Worm (Caenorhabditis elegans): ENCODE measurements around the gene odr-1.
A peak's percentile ranks its signal among the peaks of the same experiment; 100 is the strongest.

DNA sequence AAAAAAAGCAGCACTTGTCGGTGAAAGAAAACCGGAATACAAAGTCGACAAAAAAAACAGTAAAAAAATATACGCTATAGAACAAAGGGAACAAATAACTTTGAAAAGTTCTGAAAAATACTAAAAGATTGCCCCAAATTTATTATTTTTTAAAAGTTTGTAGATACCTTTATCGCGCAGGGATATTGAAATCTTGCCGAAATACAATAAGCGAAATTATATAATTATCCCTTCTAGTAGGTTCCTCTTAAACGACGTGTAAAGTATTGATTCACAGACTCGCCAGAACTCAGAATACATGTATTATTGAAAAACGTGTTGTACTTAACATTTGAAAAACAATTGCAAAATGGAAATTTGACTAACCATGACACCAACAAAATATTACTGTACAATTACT lies 36.4 kb downstream of the odr-1 start:
- TF ChIP-seq nhr-11 (tag; optimal IDR thresholded peaks at IDR 0.05), result peak; percentile 34
- TF ChIP-seq Y105C5A.15 (GFP tag; IDR thresholded peaks at IDR 0.05), result no peak
- TF ChIP-seq aly-2 (tag; optimal IDR thresholded peaks at IDR 0.05), result no peak
- TF ChIP-seq nhr-25 (tag; optimal IDR thresholded peaks at IDR 0.05; ENCODE audit: borderline replicate concordance, insufficient read depth), result no peak
- no peak for TF ChIP-seq dmd-9 (GFP tag; IDR thresholded peaks at IDR 0.05)

Measured in whole organism, L4 larva.